Worm (Caenorhabditis elegans) whole organism, L1 larva: ENCODE results near the gene F09C12.8.
A peak's percentile ranks its signal among the peaks of the same experiment; 100 is the strongest.

ENCODE experiments used
- Y116A8C.19 ChIP-seq: sonication (generic microtip); optimal IDR thresholded peaks from 2 replicates; lab custom pipeline; 2016; ENCODE audit warnings: missing compliant biosample characterization, missing genetic modification characterization, borderline replicate concordance
- aha-1 ChIP-seq: fragments of 150-350 bp; optimal IDR thresholded peaks from 2 replicates; lab custom pipeline; 2014; ENCODE audit warnings: missing biosample characterization, missing genetic modification characterization
- alr-1 ChIP-seq: fragments of 200-800 bp; sonication (Bioruptor generic); optimal IDR thresholded peaks from 2 replicates; lab custom pipeline; 2018; ENCODE audit warnings: borderline replicate concordance, mild to moderate bottlenecking, missing genetic modification characterization, missing compliant biosample characterization
- blmp-1 ChIP-seq: fragments of 150-350 bp; optimal IDR thresholded peaks from 2 replicates; lab custom pipeline; 2014; ENCODE audit warnings: missing biosample characterization, missing genetic modification characterization
- ceh-8 ChIP-seq: fragments of 200-800 bp; sonication (Bioruptor generic); optimal IDR thresholded peaks from 2 replicates; lab custom pipeline; 2018; ENCODE audit warnings: mild to moderate bottlenecking, missing genetic modification characterization, moderate library complexity, missing compliant biosample characterization
- dpl-1 ChIP-seq, 3 experiments: fragments of 150-350 bp in 2 of 3; sonication (generic microtip) in 1 of 3; optimal IDR thresholded peaks; 2 replicates each; lab custom pipeline; 2014 to 2017; ENCODE audit warnings: missing biosample characterization in 3 of 3, missing genetic modification characterization in 3 of 3, missing genetic modification reagents in 3 of 3
- efl-1 ChIP-seq, 4 experiments: fragments of 150-350 bp; optimal IDR thresholded peaks in 3 of 4; peaks in 1 of 4; 1 replicate in 1 of 4; 2 replicates in 3 of 4; lab custom pipeline; 2014; ENCODE audit warnings: missing biosample characterization in 2 of 4, missing genetic modification characterization in 2 of 4, missing genetic modification reagents in 2 of 4
- egl-27 ChIP-seq, 2 experiments: fragments of 150-350 bp in 1 of 2; sonication (generic microtip); optimal IDR thresholded peaks; 3 replicates each; lab custom pipeline; 2017 to 2018; ENCODE audit warnings: missing biosample characterization in 2 of 2, missing genetic modification characterization in 2 of 2, missing genetic modification reagents in 2 of 2
- elt-2 ChIP-seq: sonication (generic microtip); optimal IDR thresholded peaks from 2 replicates; lab custom pipeline; 2016; ENCODE audit warnings: missing genetic modification characterization, mild to moderate bottlenecking, inconsistent platforms, missing compliant biosample characterization, missing genetic modification reagents
- elt-3 ChIP-seq, 6 experiments: fragments of 150-350 bp in 1 of 6; sonication (generic microtip); optimal IDR thresholded peaks; 2 replicates each; lab custom pipeline; 2017 to 2018; ENCODE audit warnings: missing biosample characterization in 6 of 6, missing genetic modification characterization in 6 of 6, inconsistent platforms in 1 of 6
- grh-1 ChIP-seq: fragments of 200-800 bp; sonication (Bioruptor generic); IDR thresholded peaks from 2 replicates; pipeline ENCODE4 v1.3.6; 2022; ENCODE audit warnings: missing genetic modification reagents, missing genetic modification characterization, missing compliant biosample characterization
- isw-1 ChIP-seq: fragments of 200-800 bp; sonication (Bioruptor generic); IDR thresholded peaks from 2 replicates; pipeline ENCODE4 v1.3.6; 2022; ENCODE audit warnings: missing genetic modification characterization, missing compliant biosample characterization
- lin-14 ChIP-seq: fragments of 200-800 bp; sonication (Bioruptor generic); optimal IDR thresholded peaks from 2 replicates; lab custom pipeline; 2018; ENCODE audit warnings: mild to moderate bottlenecking, missing genetic modification characterization, moderate library complexity, missing compliant biosample characterization
- lin-35 ChIP-seq, 2 experiments: fragments of 150-350 bp; optimal IDR thresholded peaks; 2 replicates each; lab custom pipeline; 2014; ENCODE audit warnings: missing biosample characterization in 2 of 2, missing genetic modification characterization in 2 of 2, missing genetic modification reagents in 2 of 2
- lin-39 ChIP-seq: fragments of 150-350 bp; optimal IDR thresholded peaks from 2 replicates; lab custom pipeline; 2014; ENCODE audit warnings: missing biosample characterization, missing genetic modification reagents, missing genetic modification characterization
- mdl-1 ChIP-seq, 2 experiments: fragments of 150-350 bp; optimal IDR thresholded peaks; 2 replicates each; lab custom pipeline; 2014 to 2017; ENCODE audit warnings: missing biosample characterization in 2 of 2, missing genetic modification characterization in 2 of 2, inconsistent platforms in 1 of 2
- nhr-11 ChIP-seq: fragments of 150-350 bp; optimal IDR thresholded peaks from 2 replicates; lab custom pipeline; 2014; ENCODE audit warnings: missing biosample characterization, missing genetic modification characterization
- nhr-28 ChIP-seq: fragments of 150-350 bp; optimal IDR thresholded peaks from 2 replicates; lab custom pipeline; 2014; ENCODE audit warnings: missing biosample characterization, missing genetic modification characterization
- nhr-47 ChIP-seq: sonication (generic microtip); optimal IDR thresholded peaks from 2 replicates; lab custom pipeline; 2016; ENCODE audit warnings: mild to moderate bottlenecking, missing genetic modification characterization, moderate library complexity, missing compliant biosample characterization
- nhr-71 ChIP-seq: sonication (generic microtip); optimal IDR thresholded peaks from 2 replicates; lab custom pipeline; 2016; ENCODE audit warnings: mild to moderate bottlenecking, missing genetic modification characterization, moderate library complexity, missing compliant biosample characterization
- nhr-76 ChIP-seq: sonication (generic microtip); optimal IDR thresholded peaks from 2 replicates; lab custom pipeline; 2017; ENCODE audit warnings: missing biosample characterization, missing genetic modification characterization
- nhr-85 ChIP-seq: sonication (generic microtip); peaks from one replicate; lab custom pipeline; 2016; ENCODE audit warnings: missing genetic modification characterization, inconsistent platforms, missing compliant biosample characterization
- pag-3 ChIP-seq: sonication (generic microtip); optimal IDR thresholded peaks from 2 replicates; lab custom pipeline; 2017; ENCODE audit warnings: missing genetic modification characterization, mild to moderate bottlenecking, missing compliant biosample characterization, antibody characterized with exemption, borderline replicate concordance; ENCODE audit not compliant: insufficient read depth
- rnt-1 ChIP-seq: sonication (generic microtip); optimal IDR thresholded peaks from 2 replicates; lab custom pipeline; 2016; ENCODE audit warnings: mild to moderate bottlenecking, missing genetic modification characterization, moderate library complexity, missing compliant biosample characterization
- snu-23 ChIP-seq: sonication (generic microtip); optimal IDR thresholded peaks from 2 replicates; lab custom pipeline; 2016; ENCODE audit warnings: missing genetic modification characterization, missing compliant biosample characterization
- sox-4 ChIP-seq: sonication (generic microtip); optimal IDR thresholded peaks from 2 replicates; lab custom pipeline; 2016; ENCODE audit warnings: missing genetic modification characterization, missing compliant biosample characterization
- sup-37 ChIP-seq: fragments of 200-800 bp; sonication (Bioruptor generic); optimal IDR thresholded peaks from 2 replicates; lab custom pipeline; 2018; ENCODE audit warnings: mild to moderate bottlenecking, missing genetic modification characterization, missing compliant biosample characterization
- swsn-7 ChIP-seq: sonication (generic microtip); optimal IDR thresholded peaks from 2 replicates; lab custom pipeline; 2016; ENCODE audit warnings: missing genetic modification characterization, missing compliant biosample characterization
- unc-86 ChIP-seq: sonication (generic microtip); optimal IDR thresholded peaks from 2 replicates; lab custom pipeline; 2016; ENCODE audit warnings: missing genetic modification characterization, missing compliant biosample characterization
- xbp-1 ChIP-seq: sonication (generic microtip); optimal IDR thresholded peaks from 2 replicates; lab custom pipeline; 2016; ENCODE audit warnings: missing genetic modification characterization, missing compliant biosample characterization
- zag-1 ChIP-seq: fragments of 150-350 bp; optimal IDR thresholded peaks from 2 replicates; lab custom pipeline; 2014; ENCODE audit warnings: missing biosample characterization, missing genetic modification characterization
- zip-4 ChIP-seq: fragments of 200-800 bp; sonication (Bioruptor generic); optimal IDR thresholded peaks from 2 replicates; lab custom pipeline; 2018; ENCODE audit warnings: mild to moderate bottlenecking, missing genetic modification characterization, moderate library complexity, missing compliant biosample characterization

Gene F09C12.8

ce11 chrII:5099649-5100048 lies 12.5 kb upstream of the F09C12.8 start, which contains the start of gene C04G6.6:
Gene C04G6.6, minus strand, starts transcription at chrII:5099749.
- TF ChIP-seq swsn-7 (tag; lab: Kevin White, UChicago) (no peak), rnt-1 (no peak), egl-27 (tag; optimal IDR thresholded peaks at IDR 0.05; lab: Kevin White, UChicago) (no peak), Y116A8C.19 (tag; lab: Kevin White, UChicago) (no peak), isw-1 (no peak), nhr-11 (no peak), elt-3 (tag; optimal IDR thresholded peaks at IDR 0.05; lab: Kevin White, UChicago) (no peak), ceh-8 (GFP tag; lab: Kevin White, UChicago) (no peak), xbp-1 (tag; lab: Kevin White, UChicago) (no peak), nhr-47 (tag; lab: Kevin White, UChicago) (no peak), mdl-1 (tag; optimal IDR thresholded peaks at IDR 0.05; lab: Kevin White, UChicago) (no peak), zag-1 (tag; lab: Kevin White, UChicago) (no peak), zip-4 (GFP tag; lab: Kevin White, UChicago) (no peak), unc-86 (tag; lab: Kevin White, UChicago) (no peak), nhr-76 (tag; lab: Kevin White, UChicago) (no peak), grh-1 (GFP tag; lab: Robert Waterston, UW) (no peak), elt-2 (tag; lab: Kevin White, UChicago) (no peak)

- TF ChIP-seq efl-1 (optimal IDR thresholded peaks at IDR 0.05; lab: Kevin White, UChicago) (no peak), efl-1 (GFP tag; optimal IDR thresholded peaks at IDR 0.05 in 1 of 2; lab: Kevin White, UChicago) (peak in 1 of 2 experiments; percentile 53), pag-3 (tag; lab: Kevin White, UChicago) (no peak)
- TF ChIP-seq, all 84 proteins: peak for 1
These were observed 10.5 kb upstream of the F09C12.8 start, which contains the start of the genes idpb-3 and idpb-1 for ce11 chrII:5101701-5102100. Gene idpb-3, minus strand, starts transcription at chrII:5101801. Gene idpb-1, plus strand, starts transcription at chrII:5101984.

- peak; percentile 81 for TF ChIP-seq nhr-85 (tag; lab: Kevin White, UChicago)
- TF ChIP-seq dpl-1 (GFP tag; optimal IDR thresholded peaks at IDR 0.05; lab: Kevin White, UChicago): peak in 1 of 3 experiments; percentile 6
- TF ChIP-seq snu-23 (GFP tag; lab: Kevin White, UChicago): no peak
- TF ChIP-seq egl-27 (tag; optimal IDR thresholded peaks at IDR 0.05; lab: Kevin White, UChicago): no peak
- TF ChIP-seq blmp-1 (tag; lab: Kevin White, UChicago): peak; percentile 48
- TF ChIP-seq lin-14 (GFP tag; lab: Kevin White, UChicago): peak; percentile 62
- TF ChIP-seq rnt-1: no peak
- TF ChIP-seq nhr-71 (tag; lab: Kevin White, UChicago): no peak
- TF ChIP-seq efl-1 (optimal IDR thresholded peaks at IDR 0.05; lab: Kevin White, UChicago): no peak
- TF ChIP-seq efl-1 (GFP tag; optimal IDR thresholded peaks at IDR 0.05 in 1 of 2; lab: Kevin White, UChicago): no peak
- TF ChIP-seq sox-4: no peak
- no peak for TF ChIP-seq sup-37 (GFP tag; lab: Kevin White, UChicago)
These were observed 9.0 kb upstream of the F09C12.8 start for ce11 chrII:5103189-5103588.

- TF ChIP-seq aha-1 (tag; lab: Kevin White, UChicago) (no peak), alr-1 (tag; lab: Kevin White, UChicago) (no peak), lin-39 (tag; lab: Kevin White, UChicago) (no peak), elt-2 (tag; lab: Kevin White, UChicago) (peak; percentile 95), blmp-1 (tag; lab: Kevin White, UChicago) (peak; percentile 12), lin-35 (GFP tag; optimal IDR thresholded peaks at IDR 0.05; lab: Kevin White, UChicago) (peak in 1 of 2 experiments; percentile 9), nhr-28 (tag; lab: Kevin White, UChicago) (no peak)
- TF ChIP-seq, all 84 proteins: peak for 3
These were observed 8.3 kb upstream of the F09C12.8 start, which contains the start of the genes C04G6.11 and mpk-2 for ce11 chrII:5103784-5104457. Gene C04G6.11, minus strand, starts transcription at chrII:5103834. Gene mpk-2, plus strand, starts transcription at chrII:5104118.
